Worm (Caenorhabditis elegans) whole organism, early embryonic: Measurements from ENCODE around the gene irld-19.

Source experiments
- B0310.2 ChIP-seq: sonication (generic microtip); optimal IDR thresholded peaks from 2 replicates; lab custom pipeline; 2016; ENCODE audit warnings: mild to moderate bottlenecking, missing genetic modification characterization, missing compliant biosample characterization
- F13C5.2 ChIP-seq: sonication (generic microtip); optimal IDR thresholded peaks from 2 replicates; lab custom pipeline; 2017; ENCODE audit warnings: mild to moderate bottlenecking, missing genetic modification characterization, inconsistent platforms, missing compliant biosample characterization
- aly-1 ChIP-seq: sonication (generic microtip); optimal IDR thresholded peaks from 2 replicates; lab custom pipeline; 2016; ENCODE audit warnings: missing genetic modification characterization, missing compliant biosample characterization
- ama-1 ChIP-seq: fragments of 150-350 bp; optimal IDR thresholded peaks from 2 replicates; lab custom pipeline; 2014
- ceh-13 ChIP-seq: fragments of 200-800 bp; sonication (Bioruptor generic); optimal IDR thresholded peaks from 2 replicates; lab custom pipeline; 2018; ENCODE audit warnings: mild to moderate bottlenecking, missing genetic modification characterization, missing compliant biosample characterization
- ceh-36 ChIP-seq: sonication (generic microtip); optimal IDR thresholded peaks from 2 replicates; lab custom pipeline; 2016; ENCODE audit warnings: missing genetic modification characterization, inconsistent platforms, missing compliant biosample characterization
- ets-7 ChIP-seq: sonication (generic microtip); optimal IDR thresholded peaks from 2 replicates; lab custom pipeline; 2016; ENCODE audit warnings: missing genotype, missing genetic modification characterization, missing compliant biosample characterization
- flt-1 ChIP-seq: fragments of 200-800 bp; sonication (Bioruptor generic); IDR thresholded peaks from 2 replicates; pipeline ENCODE4 v1.3.6; 2022; ENCODE audit warnings: missing genetic modification characterization, missing compliant biosample characterization
- hmbx-1 ChIP-seq: sonication (generic microtip); optimal IDR thresholded peaks from 2 replicates; lab custom pipeline; 2016; ENCODE audit warnings: mild to moderate bottlenecking, missing genetic modification characterization, missing compliant biosample characterization
- hmg-4 ChIP-seq: fragments of 200-800 bp; sonication (Bioruptor generic); optimal IDR thresholded peaks from 2 replicates; lab custom pipeline; 2018; ENCODE audit warnings: mild to moderate bottlenecking, missing genetic modification characterization, missing compliant biosample characterization
- hnd-1 ChIP-seq: sonication (generic microtip); optimal IDR thresholded peaks from 2 replicates; lab custom pipeline; 2016; ENCODE audit warnings: missing genetic modification characterization, missing compliant biosample characterization
- pes-1 ChIP-seq: fragments of 200-800 bp; sonication (Bioruptor generic); IDR thresholded peaks from 2 replicates; pipeline ENCODE4 v1.3.6; 2022; ENCODE audit warnings: missing genetic modification reagents, missing genetic modification characterization, missing compliant biosample characterization
- scrt-1 ChIP-seq: fragments of 200-800 bp; sonication (Bioruptor generic); IDR thresholded peaks from 2 replicates; pipeline ENCODE4 v1.3.6; 2022; ENCODE audit warnings: missing genetic modification characterization, missing compliant biosample characterization
- sea-1 ChIP-seq: fragments of 200-800 bp; sonication (Bioruptor generic); conservative IDR thresholded peaks from 2 replicates; pipeline ENCODE4 v1.3.6; 2022; ENCODE audit warnings: missing genetic modification characterization, missing compliant biosample characterization
- tbx-11 ChIP-seq: fragments of 200-800 bp; sonication (Bioruptor generic); IDR thresholded peaks from 2 replicates; pipeline ENCODE4 v1.3.6; 2022; ENCODE audit warnings: missing genetic modification characterization, missing compliant biosample characterization
- tbx-37 ChIP-seq: fragments of 200-800 bp; sonication (Bioruptor generic); conservative IDR thresholded peaks from 2 replicates; pipeline ENCODE4 v1.3.6; 2022; ENCODE audit warnings: missing genetic modification reagents, missing genetic modification characterization, missing compliant biosample characterization
- tra-4 ChIP-seq: sonication (generic microtip); optimal IDR thresholded peaks from 2 replicates; lab custom pipeline; 2017; ENCODE audit warnings: missing genetic modification characterization, missing compliant biosample characterization

irld-19 gene

DNA sequence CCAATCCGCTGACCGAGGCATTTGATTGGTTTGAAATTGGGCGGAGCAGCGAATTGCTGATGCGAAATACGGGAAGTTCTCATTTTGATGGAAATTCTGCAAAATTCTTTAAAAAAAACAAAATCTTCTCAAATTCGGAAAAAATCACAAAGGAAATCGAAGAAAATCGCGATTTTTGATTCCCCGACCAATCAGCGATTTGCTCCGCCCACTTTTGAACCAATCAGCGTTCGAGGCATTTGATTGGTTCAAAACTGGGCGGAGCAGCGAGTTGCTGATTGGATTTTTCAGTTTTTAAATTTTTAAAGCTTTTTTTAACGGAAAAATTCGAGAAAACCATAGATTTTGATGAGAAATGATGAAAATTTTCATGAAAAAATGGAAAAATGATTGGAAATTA is 23.8 kb downstream of the irld-19 start:
- TF ChIP-seq tra-4 (tag; lab: Kevin White, UChicago) (no peak), B0310.2 (tag; lab: Kevin White, UChicago) (no peak), aly-1 (tag; lab: Kevin White, UChicago) (no peak), flt-1 (GFP tag; lab: Robert Waterston, UW) (no peak)

DNA sequence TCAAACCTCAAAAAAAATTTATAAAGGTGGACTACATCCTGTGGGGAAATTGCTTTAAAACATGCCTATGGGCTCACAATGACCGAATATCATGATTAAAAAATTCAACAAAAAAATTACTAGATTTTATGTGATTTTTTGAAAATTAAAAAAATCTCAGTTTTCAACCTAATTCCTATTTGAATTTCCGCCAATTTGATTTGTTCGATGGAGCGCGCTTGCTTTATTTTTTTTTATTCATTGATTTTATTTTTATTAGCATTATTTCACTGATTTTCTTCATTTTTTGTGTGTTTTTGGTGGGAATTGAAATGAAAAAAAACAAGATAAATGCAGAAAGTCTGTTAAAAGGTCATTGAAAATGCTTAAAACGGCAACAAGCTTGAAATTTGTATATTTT is 25.2 kb downstream of the irld-19 start:
- no peak for TF ChIP-seq hnd-1
- TF ChIP-seq ets-7 (tag; lab: Kevin White, UChicago) = no peak
- TF ChIP-seq tbx-11 (GFP tag; lab: Robert Waterston, UW) = no peak
- TF ChIP-seq aly-1 (tag; lab: Kevin White, UChicago) = no peak
- no peak for TF ChIP-seq sea-1 (GFP tag; lab: Robert Waterston, UW)
- TF ChIP-seq ama-1 (lab: Kevin White, UChicago) = no peak
- TF ChIP-seq tra-4 (tag; lab: Kevin White, UChicago) = no peak
- TF ChIP-seq hmg-4 (GFP tag; lab: Kevin White, UChicago) = no peak
- no peak for TF ChIP-seq ceh-36 (tag; lab: Kevin White, UChicago)
- TF ChIP-seq scrt-1 (GFP tag; lab: Robert Waterston, UW) = no peak
- no peak for TF ChIP-seq ceh-13
- TF ChIP-seq F13C5.2 (tag; lab: Kevin White, UChicago) = no peak
- no peak for TF ChIP-seq B0310.2 (tag; lab: Kevin White, UChicago)
- TF ChIP-seq hmbx-1 (tag; lab: Kevin White, UChicago) = no peak
- TF ChIP-seq tbx-37 (GFP tag; lab: Robert Waterston, UW) = no peak

DNA sequence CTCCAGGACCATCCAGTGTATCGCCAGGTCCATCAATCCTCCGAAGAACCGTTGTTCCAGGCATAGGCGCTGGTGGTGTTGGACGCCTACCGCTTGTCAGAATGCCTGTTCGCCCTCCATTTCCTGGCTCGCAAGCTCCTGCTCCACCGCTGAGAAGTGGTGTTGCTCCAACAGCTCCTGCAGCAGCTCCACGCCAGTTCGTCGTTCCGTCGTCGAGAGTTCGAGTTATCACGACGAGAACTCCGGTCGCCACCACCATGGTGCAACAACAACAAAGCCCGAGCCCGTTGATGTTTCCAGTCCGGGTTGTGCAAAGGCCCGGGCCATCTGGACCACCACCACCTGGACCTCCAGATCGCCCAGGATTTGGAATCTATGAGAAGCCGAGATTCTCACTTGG is 36.0 kb downstream of the irld-19 start:
- no peak for TF ChIP-seq F13C5.2 (tag; lab: Kevin White, UChicago)
- TF ChIP-seq B0310.2 (tag; lab: Kevin White, UChicago) = no peak
- TF ChIP-seq tra-4 (tag; lab: Kevin White, UChicago) = no peak
- no peak for TF ChIP-seq tbx-11 (GFP tag; lab: Robert Waterston, UW)
- no peak for TF ChIP-seq ceh-13
- no peak for TF ChIP-seq sea-1 (GFP tag; lab: Robert Waterston, UW)
- TF ChIP-seq pes-1 (GFP tag; lab: Robert Waterston, UW) = no peak; the same call in 1 of the 2 replicates
- TF ChIP-seq ama-1 (lab: Kevin White, UChicago) = no peak
- TF ChIP-seq tbx-37 (GFP tag; lab: Robert Waterston, UW) = no peak
- no peak for TF ChIP-seq hmg-4 (GFP tag; lab: Kevin White, UChicago)
- no peak for TF ChIP-seq flt-1 (GFP tag; lab: Robert Waterston, UW)
- no peak for TF ChIP-seq ceh-36 (tag; lab: Kevin White, UChicago)
- TF ChIP-seq scrt-1 (GFP tag; lab: Robert Waterston, UW) = no peak
- TF ChIP-seq hmbx-1 (tag; lab: Kevin White, UChicago) = no peak
- no peak for TF ChIP-seq hnd-1
- no peak for TF ChIP-seq ets-7 (tag; lab: Kevin White, UChicago)
- TF ChIP-seq aly-1 (tag; lab: Kevin White, UChicago) = no peak

DNA sequence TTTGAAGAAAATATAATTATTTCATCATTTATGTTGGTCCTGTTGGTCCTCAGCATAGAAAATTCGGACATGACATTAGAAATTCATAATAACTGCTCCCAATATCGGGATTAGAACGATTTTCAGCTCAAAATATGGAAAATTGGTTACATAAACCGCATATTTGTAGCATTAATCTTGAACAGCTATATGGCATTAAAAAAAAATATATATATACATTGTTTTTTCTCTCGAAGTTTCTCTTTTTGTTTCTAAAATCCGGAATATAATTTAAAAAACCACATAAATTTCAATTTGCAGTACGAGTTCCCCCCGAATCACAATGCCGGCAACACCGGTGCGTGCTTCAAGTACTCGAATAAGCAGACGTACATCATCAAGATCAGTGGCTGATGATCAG is 49.9 kb downstream of the irld-19 start, which contains the start of gene ssl-1:
Gene ssl-1 (plus strand): TSS at position 301 of the 400 bp plus-strand sequence.
- TF ChIP-seq ama-1 (lab: Kevin White, UChicago) = no peak
- TF ChIP-seq flt-1 (GFP tag; lab: Robert Waterston, UW) = no peak
- no peak for TF ChIP-seq F13C5.2 (tag; lab: Kevin White, UChicago)
- no peak for TF ChIP-seq ceh-13
- no peak for TF ChIP-seq hmg-4 (GFP tag; lab: Kevin White, UChicago)
- TF ChIP-seq hnd-1 = no peak
- TF ChIP-seq ets-7 (tag; lab: Kevin White, UChicago) = no peak
- no peak for TF ChIP-seq tbx-37 (GFP tag; lab: Robert Waterston, UW)
- no peak for TF ChIP-seq scrt-1 (GFP tag; lab: Robert Waterston, UW)
- TF ChIP-seq sea-1 (GFP tag; lab: Robert Waterston, UW) = no peak
- TF ChIP-seq tbx-11 (GFP tag; lab: Robert Waterston, UW) = no peak
- no peak for TF ChIP-seq tra-4 (tag; lab: Kevin White, UChicago)
- TF ChIP-seq ceh-36 (tag; lab: Kevin White, UChicago) = no peak
- no peak for TF ChIP-seq hmbx-1 (tag; lab: Kevin White, UChicago)
- no peak for TF ChIP-seq pes-1 (GFP tag; lab: Robert Waterston, UW)
- TF ChIP-seq aly-1 (tag; lab: Kevin White, UChicago) = no peak
- no peak for TF ChIP-seq B0310.2 (tag; lab: Kevin White, UChicago)

DNA sequence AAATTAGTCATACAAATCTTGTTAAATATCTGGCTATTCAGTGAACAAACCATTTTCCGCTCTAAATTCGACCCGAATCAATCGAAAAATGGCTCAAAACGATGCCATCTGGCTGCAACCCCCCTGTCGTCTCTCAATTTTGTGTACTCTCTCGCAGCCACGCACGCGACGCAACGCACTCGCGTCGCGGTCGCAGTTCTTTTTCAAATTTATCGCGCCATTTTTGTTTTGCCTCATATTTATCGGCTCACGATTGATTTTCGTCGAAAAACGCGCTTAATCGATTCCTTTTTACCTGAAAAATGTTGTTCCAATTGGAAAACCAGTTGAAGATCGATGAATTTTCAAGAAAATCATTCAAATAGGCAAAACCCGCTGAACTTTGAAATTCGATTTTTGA is 50.3 kb downstream of the irld-19 start:
- TF ChIP-seq F13C5.2 (tag; lab: Kevin White, UChicago) (peak; percentile 27), ceh-36 (tag; lab: Kevin White, UChicago) (no peak), hmg-4 (GFP tag; lab: Kevin White, UChicago) (no peak), pes-1 (GFP tag; lab: Robert Waterston, UW) (no peak), hnd-1 (no peak), ama-1 (lab: Kevin White, UChicago) (peak; percentile 66), B0310.2 (tag; lab: Kevin White, UChicago) (no peak), scrt-1 (GFP tag; lab: Robert Waterston, UW) (no peak)

DNA sequence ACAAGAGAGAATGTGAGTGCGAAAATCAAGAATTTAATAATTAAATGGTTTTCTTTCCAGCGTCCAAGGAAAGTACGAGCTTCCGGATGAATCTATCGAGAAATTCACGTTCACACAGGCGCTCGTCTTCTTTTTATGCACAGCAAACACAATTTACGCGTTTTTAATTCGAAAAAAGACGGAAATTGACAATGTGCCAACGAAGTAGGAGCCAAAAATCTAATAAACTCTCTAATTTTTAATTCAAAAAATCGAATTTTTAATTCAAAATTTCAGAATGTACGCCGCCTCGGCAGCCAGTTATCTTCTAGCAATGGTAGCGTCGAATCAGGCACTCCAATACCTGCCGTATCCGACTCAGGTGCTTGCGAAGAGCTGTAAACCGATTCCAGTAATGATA is 52.5 kb downstream of the irld-19 start:
- TF ChIP-seq hnd-1 = no peak
- TF ChIP-seq hmbx-1 (tag; lab: Kevin White, UChicago) = no peak
- TF ChIP-seq scrt-1 (GFP tag; lab: Robert Waterston, UW) = no peak
- no peak for TF ChIP-seq ceh-36 (tag; lab: Kevin White, UChicago)
- no peak for TF ChIP-seq tbx-37 (GFP tag; lab: Robert Waterston, UW)
- no peak for TF ChIP-seq F13C5.2 (tag; lab: Kevin White, UChicago)
- TF ChIP-seq aly-1 (tag; lab: Kevin White, UChicago) = no peak

DNA sequence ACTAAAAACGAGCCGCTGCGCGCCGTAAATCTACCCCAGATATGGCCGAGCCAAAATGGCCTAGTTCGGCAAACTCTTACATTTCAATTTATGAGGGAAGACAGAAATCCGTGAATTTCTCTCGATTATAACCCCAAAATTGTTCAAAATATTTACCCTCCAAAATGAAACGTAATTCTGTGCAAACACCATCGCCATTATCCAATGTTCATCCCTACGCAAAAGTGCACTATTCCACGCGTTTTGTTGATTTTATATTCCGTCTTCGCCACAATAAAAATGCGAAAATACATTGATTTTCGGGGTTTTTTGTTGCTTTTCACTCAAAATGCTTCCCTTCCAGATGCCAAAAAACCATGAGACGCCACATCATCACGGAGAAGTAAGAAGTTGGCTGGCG is 52.9 kb downstream of the irld-19 start, which contains the start of gene hut-1:
Gene hut-1 (plus strand): TSS at position 344 of the 400 bp plus-strand sequence.
- no peak for TF ChIP-seq pes-1 (GFP tag; lab: Robert Waterston, UW)
- TF ChIP-seq hmbx-1 (tag; lab: Kevin White, UChicago) = no peak
- 0 out of 2 replicates have a peak, but pooled peaks have one; percentile 2 for TF ChIP-seq tbx-37 (GFP tag; lab: Robert Waterston, UW)
- TF ChIP-seq ets-7 (tag; lab: Kevin White, UChicago) = no peak
- TF ChIP-seq F13C5.2 (tag; lab: Kevin White, UChicago) = peak; percentile 29
- no peak for TF ChIP-seq ama-1 (lab: Kevin White, UChicago)
- peak; percentile 20 for TF ChIP-seq hmg-4 (GFP tag; lab: Kevin White, UChicago)
